Worm (Caenorhabditis elegans) whole organism, L4 larva: ENCODE data around the gene F43G6.16.

Experiments
- ZK546.5 ChIP-seq, 2 experiments: sonication (generic microtip); optimal IDR thresholded peaks; 2 replicates each; lab custom pipeline; 2017; ENCODE audit warnings: missing biosample characterization in 2 of 2, missing genetic modification characterization in 2 of 2
- ctbp-1 ChIP-seq: fragments of 200-800 bp; sonication (Bioruptor generic); IDR thresholded peaks from 2 replicates; pipeline ENCODE4 v1.3.6; 2022; ENCODE audit warnings: missing genetic modification reagents, missing genetic modification characterization, missing compliant biosample characterization
- fos-1 ChIP-seq: fragments of 150-350 bp; optimal IDR thresholded peaks from 2 replicates; lab custom pipeline; 2014; ENCODE audit warnings: missing biosample characterization, missing genetic modification characterization
- lin-13 ChIP-seq: fragments of 150-350 bp; optimal IDR thresholded peaks from 2 replicates; lab custom pipeline; 2014; ENCODE audit warnings: missing biosample characterization, missing genetic modification reagents, missing genetic modification characterization
- nhr-10 ChIP-seq: fragments of 150-350 bp; optimal IDR thresholded peaks from 2 replicates; lab custom pipeline; 2014; ENCODE audit warnings: missing biosample characterization, missing genetic modification characterization
- spr-3 ChIP-seq: fragments of 200-800 bp; sonication (Bioruptor generic); optimal IDR thresholded peaks from 2 replicates; lab custom pipeline; 2018; ENCODE audit warnings: mild to moderate bottlenecking, missing genetic modification characterization, missing compliant biosample characterization

DNA sequence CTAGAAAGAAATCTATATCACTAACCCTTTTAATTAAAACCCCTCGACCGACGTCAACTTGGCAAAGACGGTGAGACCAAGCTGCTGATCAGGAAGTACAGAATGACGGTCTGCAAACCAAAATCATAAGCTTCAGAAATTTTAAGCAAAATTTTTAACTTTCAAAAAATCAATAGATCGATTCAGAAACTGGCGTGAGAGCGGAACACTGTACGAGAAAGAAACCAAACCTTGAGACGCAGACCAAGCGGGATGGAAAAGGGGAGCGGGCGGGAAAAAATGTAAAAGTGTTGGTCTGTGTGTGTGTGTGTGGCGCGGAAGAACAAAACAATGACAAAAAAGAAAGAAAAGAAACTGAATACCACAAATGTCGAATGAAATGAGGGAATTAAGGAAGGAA is 33.9 kb downstream of the F43G6.16 start, which contains the start of the genes F44E5.17 and gpb-1:
- TF ChIP-seq fos-1 (tag; lab: Kevin White, UChicago): no peak
- no peak for TF ChIP-seq lin-13 (GFP tag; lab: Kevin White, UChicago)
- no peak for TF ChIP-seq ctbp-1 (GFP tag; lab: Robert Waterston, UW)
- TF ChIP-seq ZK546.5 (tag; optimal IDR thresholded peaks at IDR 0.05; lab: Kevin White, UChicago): no peak
- no peak for TF ChIP-seq spr-3 (GFP tag; lab: Kevin White, UChicago)
- TF ChIP-seq nhr-10: no peak
